Worm (Caenorhabditis elegans): ENCODE measurements around the gene R05G6.3.

The R05G6.3 gene

ce11 chrIV:7507841-7508509 lies 8.4 kb upstream of the R05G6.3 start, which contains the start of the genes vdac-1 and R05G6.5 (continued):
- TF ChIP-seq hmg-1.2 (GFP tag; IDR thresholded peaks at IDR 0.05) = peak; percentile 92
- TF ChIP-seq sptf-2 (GFP tag; optimal IDR thresholded peaks at IDR 0.05) = no peak
- TF ChIP-seq F55B11.4 (tag; optimal IDR thresholded peaks at IDR 0.05; ENCODE audit: borderline replicate concordance, insufficient read depth) = no peak
- peak; percentile 44 for TF ChIP-seq atf-7 (tag; optimal IDR thresholded peaks at IDR 0.05)
- no peak for TF ChIP-seq aptf-3 (GFP tag; IDR thresholded peaks at IDR 0.05)
- TF ChIP-seq C17E4.6 (GFP tag; IDR thresholded peaks at IDR 0.05) = no peak
- no peak for TF ChIP-seq ceh-40 (GFP tag; IDR thresholded peaks at IDR 0.05)
- no peak for TF ChIP-seq ztf-25 (GFP tag; IDR thresholded peaks at IDR 0.05)
- TF ChIP-seq ztf-28 (GFP tag; IDR thresholded peaks at IDR 0.05) = no peak
- TF ChIP-seq repo-1 (tag; optimal IDR thresholded peaks at IDR 0.05) = peak; percentile 45
- TF ChIP-seq egl-18 (GFP tag; IDR thresholded peaks at IDR 0.05) = no peak
- no peak for TF ChIP-seq Y79H2A.3 (GFP tag; conservative IDR thresholded peaks at IDR 0.05)
- no peak for TF ChIP-seq bed-2 (GFP tag; IDR thresholded peaks at IDR 0.05)
- 0 out of 2 replicates have a peak, but pooled peaks have one; percentile 55 for TF ChIP-seq pbrm-1 (GFP tag; IDR thresholded peaks at IDR 0.05)
- TF ChIP-seq F57C9.4 (tag; optimal IDR thresholded peaks at IDR 0.05) = no peak
- no peak for TF ChIP-seq F10E7.11 (tag; optimal IDR thresholded peaks at IDR 0.05)
- TF ChIP-seq ceh-100 (GFP tag; IDR thresholded peaks at IDR 0.05) = 0 out of 2 replicates have a peak, but pooled peaks have one; percentile 40
- TF ChIP-seq cebp-1 (GFP tag; IDR thresholded peaks at IDR 0.05) = no peak
- TF ChIP-seq cebp-1 (tag; optimal IDR thresholded peaks at IDR 0.05) = peak; percentile 73
- no peak for TF ChIP-seq ama-1 (optimal IDR thresholded peaks at IDR 0.05)
- no peak for TF ChIP-seq ama-1 (GFP tag; optimal IDR thresholded peaks at IDR 0.05)
- 0 out of 2 replicates have a peak, but pooled peaks have one; percentile 8 for TF ChIP-seq egrh-3 (GFP tag; IDR thresholded peaks at IDR 0.05)
- no peak for TF ChIP-seq hmg-20 (GFP tag; IDR thresholded peaks at IDR 0.05)
- TF ChIP-seq ekl-4 (GFP tag; IDR thresholded peaks at IDR 0.05) = peak; percentile 87
- no peak for TF ChIP-seq gei-17 (GFP tag; optimal IDR thresholded peaks at IDR 0.05)
- TF ChIP-seq ets-4 (GFP tag; optimal IDR thresholded peaks at IDR 0.05) = peak; percentile 48
- no peak for TF ChIP-seq akir-1 (GFP tag; optimal IDR thresholded peaks at IDR 0.05)
- TF ChIP-seq ceh-91 (GFP tag; IDR thresholded peaks at IDR 0.05) = no peak
- TF ChIP-seq mcd-1 (GFP tag; IDR thresholded peaks at IDR 0.05) = peak; percentile 75
- TF ChIP-seq nhr-90 (tag; optimal IDR thresholded peaks at IDR 0.05) = no peak
- TF ChIP-seq bed-1 (GFP tag; IDR thresholded peaks at IDR 0.05) = no peak
- TF ChIP-seq nhr-120 (GFP tag; IDR thresholded peaks at IDR 0.05) = no peak
- TF ChIP-seq ccch-3 (GFP tag; optimal IDR thresholded peaks at IDR 0.05) = no peak
- no peak for TF ChIP-seq lsy-27 (tag; optimal IDR thresholded peaks at IDR 0.05; ENCODE audit: borderline replicate concordance, insufficient read depth)
- TF ChIP-seq rec-8 (tag; optimal IDR thresholded peaks at IDR 0.05) = no peak
- no peak for TF ChIP-seq rpc-1 (optimal IDR thresholded peaks at IDR 0.05)
- TF ChIP-seq rpc-1 (tag; optimal IDR thresholded peaks at IDR 0.05) = no peak
- no peak; the same call in 1 of the 2 replicates for TF ChIP-seq Y67H2A.10 (GFP tag; conservative IDR thresholded peaks at IDR 0.05)
- TF ChIP-seq F37B4.10 (GFP tag; IDR thresholded peaks at IDR 0.05) = no peak
- TF ChIP-seq rcor-1 (GFP tag; IDR thresholded peaks at IDR 0.05) = peak; percentile 39; the same call in 1 of the 2 replicates
- TF ChIP-seq aptf-2 (GFP tag; conservative IDR thresholded peaks at IDR 0.05) = no peak
- TF ChIP-seq F23B12.7 (tag; optimal IDR thresholded peaks at IDR 0.05; ENCODE audit: insufficient read depth) = peak; percentile 25
- TF ChIP-seq him-1 (tag; optimal IDR thresholded peaks at IDR 0.05) = no peak
- TF ChIP-seq F33H1.4 (GFP tag; IDR thresholded peaks at IDR 0.05) = no peak
- no peak for TF ChIP-seq hrde-1 (tag; optimal IDR thresholded peaks at IDR 0.05; ENCODE audit: borderline replicate concordance)
- peak; percentile 73 for TF ChIP-seq dox-1 (GFP tag; IDR thresholded peaks at IDR 0.05)
- no peak for TF ChIP-seq Y56A3A.18 (GFP tag; IDR thresholded peaks at IDR 0.05)
- peak; percentile 76 for TF ChIP-seq Y95B8A.8 (GFP tag; IDR thresholded peaks at IDR 0.05)
